Worm (Caenorhabditis elegans) whole organism, L4 larva: ENCODE results near the gene flcn-1.

ENCODE experiments used
- F37D6.2 ChIP-seq: sonication (generic microtip); optimal IDR thresholded peaks from 2 replicates; lab custom pipeline; 2016; ENCODE audit warnings: mild to moderate bottlenecking, missing genetic modification characterization, missing compliant biosample characterization
- F44E2.7 ChIP-seq: fragments of 200-800 bp; sonication (Bioruptor generic); IDR thresholded peaks from 2 replicates; pipeline ENCODE4 v2.1.2; 2022; ENCODE audit warnings: missing genetic modification characterization, missing compliant biosample characterization
- R02D3.7 ChIP-seq: fragments of 150-350 bp; sonication (generic microtip); optimal IDR thresholded peaks from 3 replicates; lab custom pipeline; 2014; ENCODE audit warnings: missing biosample characterization, missing genetic modification characterization
- T20F7.1 ChIP-seq: fragments of 200-800 bp; sonication (Bioruptor generic); optimal IDR thresholded peaks from 2 replicates; lab custom pipeline; 2018; ENCODE audit warnings: mild to moderate bottlenecking, missing genetic modification characterization, missing compliant biosample characterization
- Y105C5A.15 ChIP-seq: fragments of 200-800 bp; sonication (Bioruptor generic); IDR thresholded peaks from 2 replicates; pipeline ENCODE4 v1.3.6; 2022; ENCODE audit warnings: missing genetic modification characterization, missing compliant biosample characterization
- Y48G9A.11 ChIP-seq: fragments of 200-800 bp; sonication (Bioruptor generic); IDR thresholded peaks from 2 replicates; pipeline ENCODE4 v1.3.6; 2022; ENCODE audit warnings: missing genetic modification reagents, missing genetic modification characterization, missing compliant biosample characterization
- Y75B8A.6 ChIP-seq: fragments of 200-800 bp; sonication (Bioruptor generic); IDR thresholded peaks from 2 replicates; pipeline ENCODE4 v1.3.6; 2022; ENCODE audit warnings: missing genetic modification reagents, missing genetic modification characterization, missing compliant biosample characterization
- ZK546.5 ChIP-seq, 2 experiments: sonication (generic microtip); optimal IDR thresholded peaks; 2 replicates each; lab custom pipeline; 2017; ENCODE audit warnings: missing biosample characterization in 2 of 2, missing genetic modification characterization in 2 of 2
- aha-1 ChIP-seq: fragments of 150-350 bp; peaks from one replicate; lab custom pipeline; 2014; ENCODE audit warnings: missing biosample characterization, missing genetic modification characterization
- aly-2 ChIP-seq: sonication (generic microtip); optimal IDR thresholded peaks from 2 replicates; lab custom pipeline; 2018; ENCODE audit warnings: missing biosample characterization, missing genetic modification characterization
- ceh-20 ChIP-seq: fragments of 200-800 bp; sonication (Bioruptor generic); IDR thresholded peaks from 2 replicates; pipeline ENCODE4 v1.3.6; 2022; ENCODE audit warnings: missing genetic modification reagents, missing genetic modification characterization, missing compliant biosample characterization
- ceh-32 ChIP-seq: sonication (generic microtip); optimal IDR thresholded peaks from 2 replicates; lab custom pipeline; 2016; ENCODE audit warnings: mild to moderate bottlenecking, missing genetic modification characterization, missing compliant biosample characterization; ENCODE audit not compliant: poor library complexity
- ceh-44 ChIP-seq: fragments of 200-800 bp; sonication (Bioruptor generic); IDR thresholded peaks from 2 replicates; pipeline ENCODE4 v1.3.6; 2022; ENCODE audit warnings: missing genetic modification reagents, missing genetic modification characterization, missing compliant biosample characterization
- ces-1 ChIP-seq: fragments of 150-350 bp; sonication (generic microtip); optimal IDR thresholded peaks from 4 replicates; lab custom pipeline; 2014; ENCODE audit warnings: missing biosample characterization, missing genetic modification reagents, missing genetic modification characterization
- daf-12 ChIP-seq: fragments of 150-350 bp; optimal IDR thresholded peaks from 2 replicates; lab custom pipeline; 2014; ENCODE audit warnings: missing biosample characterization, missing genetic modification reagents, missing genetic modification characterization
- daf-16 ChIP-seq, 3 experiments: sonication (generic microtip); optimal IDR thresholded peaks; 2 replicates each; lab custom pipeline; 2016 to 2017; ENCODE audit warnings: missing genetic modification characterization in 3 of 3, missing genetic modification reagents in 3 of 3, mild to moderate bottlenecking in 2 of 3, missing compliant biosample characterization in 2 of 3, missing biosample characterization in 1 of 3, moderate library complexity in 1 of 3
- daf-19 ChIP-seq: fragments of 200-800 bp; sonication (Bioruptor generic); conservative IDR thresholded peaks from 2 replicates; pipeline ENCODE4 v1.3.6; 2022; ENCODE audit warnings: missing genetic modification characterization, missing compliant biosample characterization
- dmd-6 ChIP-seq: fragments of 200-800 bp; sonication (Bioruptor generic); IDR thresholded peaks from 2 replicates; pipeline ENCODE4 v1.3.6; 2022; ENCODE audit warnings: missing genetic modification reagents, missing genetic modification characterization, missing compliant biosample characterization
- dmd-9 ChIP-seq: fragments of 200-800 bp; sonication (Bioruptor generic); IDR thresholded peaks from 2 replicates; pipeline ENCODE4 v1.3.6; 2022; ENCODE audit warnings: missing genetic modification reagents, missing genetic modification characterization, missing compliant biosample characterization
- dpl-1 ChIP-seq: fragments of 150-350 bp; optimal IDR thresholded peaks from 2 replicates; lab custom pipeline; 2014; ENCODE audit warnings: missing biosample characterization, missing genetic modification reagents, missing genetic modification characterization
- dve-1 ChIP-seq: sonication (generic microtip); optimal IDR thresholded peaks from 2 replicates; lab custom pipeline; 2017; ENCODE audit warnings: antibody characterized with exemption, mild to moderate bottlenecking, missing genetic modification characterization, missing compliant biosample characterization; ENCODE audit not compliant: insufficient read depth
- egl-43 ChIP-seq: fragments of 200-800 bp; sonication (Bioruptor generic); IDR thresholded peaks from 2 replicates; pipeline ENCODE4 v1.3.6; 2022; ENCODE audit warnings: missing genetic modification reagents, missing genetic modification characterization, missing compliant biosample characterization
- hif-1 ChIP-seq, 2 experiments: sonication (generic microtip); optimal IDR thresholded peaks; 2 replicates each; lab custom pipeline; 2016 to 2017; ENCODE audit warnings: missing compliant biosample characterization in 2 of 2, missing genetic modification characterization in 2 of 2, missing genetic modification reagents in 2 of 2, missing genotype in 2 of 2, mild to moderate bottlenecking in 1 of 2
- hlh-11 ChIP-seq: fragments of 200-800 bp; sonication (Bioruptor generic); optimal IDR thresholded peaks from 2 replicates; lab custom pipeline; 2018; ENCODE audit warnings: mild to moderate bottlenecking, missing genetic modification characterization, missing compliant biosample characterization
- lin-1 ChIP-seq: fragments of 200-800 bp; sonication (Bioruptor generic); IDR thresholded peaks from 2 replicates; pipeline ENCODE4 v1.3.6; 2022; ENCODE audit warnings: missing genetic modification reagents, missing genetic modification characterization, missing compliant biosample characterization
- lin-38 ChIP-seq: fragments of 200-800 bp; sonication (Bioruptor generic); IDR thresholded peaks from 2 replicates; pipeline ENCODE4 v1.3.6; 2022; ENCODE audit warnings: missing genetic modification reagents, missing genetic modification characterization, missing compliant biosample characterization
- lir-3 ChIP-seq: sonication (generic microtip); optimal IDR thresholded peaks from 2 replicates; lab custom pipeline; 2016; ENCODE audit warnings: mild to moderate bottlenecking, missing genetic modification characterization, missing compliant biosample characterization
- lsy-2 ChIP-seq, 2 experiments: fragments of 150-350 bp in 1 of 2; sonication (generic microtip) in 1 of 2; optimal IDR thresholded peaks; 2 replicates each; lab custom pipeline; 2014 to 2017; ENCODE audit warnings: missing biosample characterization in 2 of 2, missing genetic modification characterization in 2 of 2
- nhr-28 ChIP-seq: fragments of 150-350 bp; optimal IDR thresholded peaks from 2 replicates; lab custom pipeline; 2014; ENCODE audit warnings: missing biosample characterization, missing genetic modification characterization
- nhr-41 ChIP-seq: fragments of 200-800 bp; sonication (Bioruptor generic); IDR thresholded peaks from 2 replicates; pipeline ENCODE4 v1.3.6; 2022; ENCODE audit warnings: missing genetic modification reagents, missing genetic modification characterization, missing compliant biosample characterization
- nhr-76 ChIP-seq: fragments of 150-350 bp; optimal IDR thresholded peaks from 2 replicates; lab custom pipeline; 2014; ENCODE audit warnings: missing biosample characterization, missing genetic modification characterization
- nhr-77 ChIP-seq: fragments of 150-350 bp; optimal IDR thresholded peaks from 2 replicates; lab custom pipeline; 2014; ENCODE audit warnings: missing biosample characterization, missing genetic modification characterization
- pha-4 ChIP-seq, 2 experiments: fragments of 150-350 bp in 1 of 2; fragments of 200-800 bp in 1 of 2; sonication (Bioruptor generic) in 1 of 2; IDR thresholded peaks in 1 of 2; optimal IDR thresholded peaks in 1 of 2; 2 replicates each; pipeline versions ENCODE4 v1.3.6 to Lab custom; 2014 to 2022; ENCODE audit warnings: missing genetic modification characterization in 2 of 2, missing genetic modification reagents in 2 of 2, missing biosample characterization in 1 of 2, missing compliant biosample characterization in 1 of 2
- php-3 ChIP-seq: fragments of 200-800 bp; sonication (Bioruptor generic); IDR thresholded peaks from 2 replicates; pipeline ENCODE4 v1.3.6; 2022; ENCODE audit warnings: missing genetic modification reagents, missing genetic modification characterization, missing compliant biosample characterization
- pqm-1 ChIP-seq: sonication (generic microtip); optimal IDR thresholded peaks from 2 replicates; lab custom pipeline; 2017; ENCODE audit warnings: missing biosample characterization, missing genetic modification characterization
- saeg-2 ChIP-seq: fragments of 200-800 bp; sonication (Bioruptor generic); IDR thresholded peaks from 2 replicates; pipeline ENCODE4 v1.3.6; 2022; ENCODE audit warnings: missing genetic modification reagents, missing genetic modification characterization, missing compliant biosample characterization
- skn-1 ChIP-seq: fragments of 150-350 bp; optimal IDR thresholded peaks from 2 replicates; lab custom pipeline; 2014; ENCODE audit warnings: missing biosample characterization, missing genetic modification characterization
- vab-7 ChIP-seq: fragments of 200-800 bp; sonication (Bioruptor generic); IDR thresholded peaks from 2 replicates; pipeline ENCODE4 v1.3.6; 2022; ENCODE audit warnings: missing genetic modification reagents, missing genetic modification characterization, missing compliant biosample characterization
- zfp-2 ChIP-seq: sonication (generic microtip); optimal IDR thresholded peaks from 2 replicates; lab custom pipeline; 2016; ENCODE audit warnings: mild to moderate bottlenecking, missing genetic modification characterization, missing compliant biosample characterization
- zfp-3 ChIP-seq: fragments of 200-800 bp; sonication (Bioruptor generic); conservative IDR thresholded peaks from 2 replicates; pipeline ENCODE4 v1.3.6; 2022; ENCODE audit warnings: missing genetic modification reagents, missing genetic modification characterization, missing compliant biosample characterization
- ztf-7 ChIP-seq: fragments of 150-350 bp; optimal IDR thresholded peaks from 2 replicates; lab custom pipeline; 2014; ENCODE audit warnings: missing biosample characterization, missing genetic modification characterization

The flcn-1 gene

ce11 chrII:6882335-6882734 lies 46.2 kb upstream of the flcn-1 start:
- TF ChIP-seq daf-12 (tag; lab: Kevin White, UChicago): no peak
- peak; percentile 63 for TF ChIP-seq aha-1 (tag; lab: Kevin White, UChicago)

ce11 chrII:6883716-6884115 lies 44.8 kb upstream of the flcn-1 start, which contains the start of gene pmp-1:
TSS of gene pmp-1 (minus strand) at chrII:6883754.
- TF ChIP-seq daf-16 (GFP tag; optimal IDR thresholded peaks at IDR 0.05; lab: Kevin White, UChicago) (no peak), daf-16 (tag; optimal IDR thresholded peaks at IDR 0.05; lab: Kevin White, UChicago) (peak; percentile 43), Y105C5A.15 (GFP tag; lab: Robert Waterston, UW) (no peak), pqm-1 (peak; percentile 93), lin-1 (GFP tag; lab: Robert Waterston, UW) (peak; percentile 61; the same call in 1 of the 2 replicates), dve-1 (tag; lab: Kevin White, UChicago) (peak; percentile 48), dmd-6 (GFP tag; lab: Robert Waterston, UW) (peak; percentile 54), nhr-28 (tag; lab: Kevin White, UChicago) (peak; percentile 62), zfp-2 (tag; lab: Kevin White, UChicago) (no peak), hlh-11 (tag; lab: Kevin White, UChicago) (peak; percentile 39), nhr-77 (tag; lab: Kevin White, UChicago) (peak; percentile 9), ceh-20 (GFP tag; lab: Robert Waterston, UW) (peak; percentile 44; the same call in 1 of the 2 replicates), nhr-76 (tag; lab: Kevin White, UChicago) (no peak), ceh-44 (GFP tag; lab: Robert Waterston, UW) (no peak), ZK546.5 (tag; optimal IDR thresholded peaks at IDR 0.05; lab: Kevin White, UChicago) (no peak), saeg-2 (no peak), egl-43 (GFP tag; lab: Robert Waterston, UW) (no peak), F37D6.2 (tag; lab: Kevin White, UChicago) (no peak), skn-1 (tag; lab: Kevin White, UChicago) (no peak)

ce11 chrII:6884568-6884967 lies 44.0 kb upstream of the flcn-1 start:
- no peak for TF ChIP-seq ceh-32
- peak; percentile 29 for TF ChIP-seq pqm-1
- TF ChIP-seq R02D3.7: no peak
- TF ChIP-seq ces-1: no peak
- TF ChIP-seq ztf-7 (tag; lab: Kevin White, UChicago): no peak
- peak; percentile 37 for TF ChIP-seq dve-1 (tag; lab: Kevin White, UChicago)
- no peak for TF ChIP-seq daf-16 (GFP tag; optimal IDR thresholded peaks at IDR 0.05; lab: Kevin White, UChicago)
- TF ChIP-seq daf-16 (tag; optimal IDR thresholded peaks at IDR 0.05; lab: Kevin White, UChicago): peak; percentile 58
- TF ChIP-seq zfp-2 (tag; lab: Kevin White, UChicago): no peak
- TF ChIP-seq pha-4 (GFP tag; IDR thresholded peaks at IDR 0.05; lab: Robert Waterston, UW): no peak
- no peak for TF ChIP-seq pha-4 (tag; optimal IDR thresholded peaks at IDR 0.05; lab: Kevin White, UChicago)
- peak; percentile 84 for TF ChIP-seq php-3 (GFP tag; lab: Robert Waterston, UW)
- TF ChIP-seq, all 104 proteins: peak for 4

- TF ChIP-seq ceh-44 (GFP tag; lab: Robert Waterston, UW) (no peak), zfp-3 (GFP tag; lab: Robert Waterston, UW) (no peak), lir-3 (tag; lab: Kevin White, UChicago) (no peak), skn-1 (tag; lab: Kevin White, UChicago) (no peak), dmd-9 (GFP tag; lab: Robert Waterston, UW) (no peak), Y48G9A.11 (no peak), dmd-6 (GFP tag; lab: Robert Waterston, UW) (0 out of 2 replicates have a peak, but pooled peaks have one; percentile 14), daf-16 (GFP tag; optimal IDR thresholded peaks at IDR 0.05; lab: Kevin White, UChicago) (no peak), daf-16 (tag; optimal IDR thresholded peaks at IDR 0.05; lab: Kevin White, UChicago) (peak; percentile 23), F37D6.2 (tag; lab: Kevin White, UChicago) (no peak), ceh-20 (GFP tag; lab: Robert Waterston, UW) (no peak), aly-2 (tag; lab: Kevin White, UChicago) (no peak), vab-7 (GFP tag; lab: Robert Waterston, UW) (no peak), lin-38 (GFP tag; lab: Robert Waterston, UW) (no peak), ces-1 (no peak), Y75B8A.6 (GFP tag; lab: Robert Waterston, UW) (no peak), aha-1 (tag; lab: Kevin White, UChicago) (no peak), T20F7.1 (GFP tag; lab: Kevin White, UChicago) (no peak), dpl-1 (no peak), daf-19 (GFP tag; lab: Robert Waterston, UW) (no peak), nhr-41 (GFP tag; lab: Robert Waterston, UW) (0 out of 2 replicates have a peak, but pooled peaks have one; percentile 21), lsy-2 (tag; optimal IDR thresholded peaks at IDR 0.05; lab: Kevin White, UChicago) (no peak), hlh-11 (tag; lab: Kevin White, UChicago) (peak; percentile 1), F44E2.7 (GFP tag; lab: Robert Waterston, UW) (no peak), hif-1 (tag; optimal IDR thresholded peaks at IDR 0.05; lab: Kevin White, UChicago) (no peak), egl-43 (GFP tag; lab: Robert Waterston, UW) (no peak)
Measured at ce11 chrII:6887319-6888005, 41.1 kb upstream of the flcn-1 start, which contains the start of gene pmp-2. TSS of gene pmp-2 (minus strand) at chrII:6887805.
